Fruit fly (Drosophila melanogaster) whole organism, pupa: Measurements from ENCODE around the gene lectin-21Cb.

Experiments used
- CG12605 ChIP-seq: fragments of 200-800 bp; sonication (Bioruptor generic); IDR thresholded peaks from 2 replicates; pipeline ENCODE4 v1.3.6; 2022; ENCODE audit warnings: missing biosample characterization, missing genetic modification characterization
- CG32121 ChIP-seq: fragments of 200-800 bp; sonication (Bioruptor generic); IDR thresholded peaks from 2 replicates; pipeline ENCODE4 v1.3.6; 2022; ENCODE audit warnings: missing biosample characterization, missing genetic modification characterization
- CG34367 ChIP-seq: fragments of 200-800 bp; sonication (Bioruptor generic); optimal IDR thresholded peaks from 2 replicates; lab custom pipeline; 2018; ENCODE audit warnings: missing biosample characterization, mild to moderate bottlenecking, missing genetic modification characterization
- CG4496 ChIP-seq: fragments of 200-800 bp; sonication (Bioruptor generic); IDR thresholded peaks from 3 replicates; pipeline ENCODE4 v1.3.6; 2022; ENCODE audit warnings: missing biosample characterization, missing genetic modification characterization
- CG8159 ChIP-seq: fragments of 200-800 bp; sonication (Bioruptor generic); optimal IDR thresholded peaks from 3 replicates; lab custom pipeline; 2018; ENCODE audit warnings: missing biosample characterization, mild to moderate bottlenecking, missing genetic modification characterization, moderate library complexity
- D1 ChIP-seq: fragments of 200-800 bp; sonication (Bioruptor generic); optimal IDR thresholded peaks from 2 replicates; lab custom pipeline; 2018; ENCODE audit warnings: missing biosample characterization, mild to moderate bottlenecking, missing genetic modification characterization, moderate library complexity
- EcR ChIP-seq: fragments of 200-800 bp; sonication (Bioruptor generic); optimal IDR thresholded peaks from 3 replicates; lab custom pipeline; 2019; ENCODE audit warnings: missing biosample characterization, missing genetic modification characterization, mild to moderate bottlenecking, moderate library complexity, missing genetic modification reagents
- Ets98B ChIP-seq: fragments of 200-800 bp; sonication (Bioruptor generic); IDR thresholded peaks from 2 replicates; pipeline ENCODE4 v1.3.6; 2022; ENCODE audit warnings: missing biosample characterization, missing genetic modification characterization
- Snoo ChIP-seq: fragments of 200-800 bp; sonication (Bioruptor generic); optimal IDR thresholded peaks from 3 replicates; lab custom pipeline; 2017; ENCODE audit warnings: missing biosample characterization, mild to moderate bottlenecking, missing genetic modification characterization, inconsistent platforms
- fd96Ca ChIP-seq: fragments of 200-800 bp; sonication (Bioruptor generic); IDR thresholded peaks from 3 replicates; pipeline ENCODE4 v1.3.6; 2022; ENCODE audit warnings: missing biosample characterization, missing genetic modification characterization
- gl ChIP-seq: fragments of 200-800 bp; sonication (Bioruptor generic); optimal IDR thresholded peaks from 2 replicates; lab custom pipeline; 2018; ENCODE audit warnings: missing biosample characterization, mild to moderate bottlenecking, missing genetic modification characterization

dm6 chr2L:634208-634614 lies 13.2 kb upstream of the lectin-21Cb start:
- no peak for TF ChIP-seq Ets98B (GFP tag; lab: Robert Waterston, UW)
- no peak for TF ChIP-seq CG8159 (tag; lab: Kevin White, UChicago)
- TF ChIP-seq CG12605 (GFP tag; lab: Robert Waterston, UW) = no peak
- no peak for TF ChIP-seq fd96Ca (GFP tag; lab: Robert Waterston, UW)
- no peak for TF ChIP-seq D1 (tag; lab: Kevin White, UChicago)
- no peak for TF ChIP-seq EcR (GFP tag; lab: Kevin White, UChicago)
- TF ChIP-seq CG4496 = no peak
- TF ChIP-seq CG32121 (GFP tag; lab: Robert Waterston, UW) = no peak
- no peak for TF ChIP-seq gl (tag; lab: Kevin White, UChicago)
- no peak for TF ChIP-seq CG34367
- TF ChIP-seq Snoo (tag; lab: Kevin White, UChicago) = peak; percentile 53
